Worm (Caenorhabditis elegans): ENCODE results near the gene Y105C5B.5.

DNA sequence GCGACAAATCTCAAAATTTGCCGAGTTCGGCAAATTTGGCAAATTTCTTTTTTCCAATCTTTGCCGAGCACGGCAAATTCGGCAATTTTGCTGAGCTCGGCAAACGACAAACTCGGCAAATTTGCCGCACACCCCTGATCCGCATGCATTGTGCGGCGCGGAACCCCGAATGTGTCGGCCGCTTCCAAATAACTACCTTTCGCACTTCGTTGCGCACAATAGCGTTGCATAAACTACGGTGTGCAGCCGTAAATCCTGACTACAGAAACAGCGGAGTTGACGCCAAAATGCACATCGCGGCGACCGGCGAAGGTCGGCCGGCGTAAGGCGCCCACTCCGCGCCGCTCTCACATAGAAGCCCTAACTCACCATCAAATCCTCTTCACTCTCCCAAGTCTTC, 37.4 kb upstream of the Y105C5B.5 start:
- TF ChIP-seq sea-2 (GFP tag; IDR thresholded peaks at IDR 0.05) = no peak
- TF ChIP-seq unc-130 (GFP tag; optimal IDR thresholded peaks at IDR 0.05) = no peak
- TF ChIP-seq Y79H2A.3 (GFP tag; conservative IDR thresholded peaks at IDR 0.05) = no peak
- TF ChIP-seq F55B11.4 (tag; optimal IDR thresholded peaks at IDR 0.05; ENCODE audit: borderline replicate concordance, insufficient read depth) = no peak
- TF ChIP-seq chd-7 (tag; optimal IDR thresholded peaks at IDR 0.05) = no peak
- no peak for TF ChIP-seq mcd-1 (GFP tag; IDR thresholded peaks at IDR 0.05)
- TF ChIP-seq dpl-1 (GFP tag; optimal IDR thresholded peaks at IDR 0.05) = no peak
- no peak for TF ChIP-seq somi-1 (GFP tag; optimal IDR thresholded peaks at IDR 0.05)
- no peak for TF ChIP-seq lsy-27 (tag; optimal IDR thresholded peaks at IDR 0.05; ENCODE audit: borderline replicate concordance, insufficient read depth)
- no peak for TF ChIP-seq aptf-3 (GFP tag; IDR thresholded peaks at IDR 0.05)
- TF ChIP-seq F49E8.2 (tag; optimal IDR thresholded peaks at IDR 0.05; ENCODE audit: insufficient read depth) = no peak
- no peak for TF ChIP-seq F37B4.10 (GFP tag; IDR thresholded peaks at IDR 0.05)
- no peak for TF ChIP-seq lag-1 (GFP tag; IDR thresholded peaks at IDR 0.05)
- no peak for TF ChIP-seq ceh-91 (GFP tag; IDR thresholded peaks at IDR 0.05)

All from whole organism, young adult.